Worm (Caenorhabditis elegans) whole organism, L4/young adult: ENCODE results near the gene fbxa-156.

Experiments
- W03F9.2 ChIP-seq: fragments of 150-350 bp; optimal IDR thresholded peaks from 2 replicates; lab custom pipeline; 2014; ENCODE audit warnings: missing biosample characterization, missing genetic modification characterization
- dao-5 ChIP-seq: sonication (generic microtip); optimal IDR thresholded peaks from 2 replicates; lab custom pipeline; 2016; ENCODE audit warnings: missing genotype, missing genetic modification characterization, moderate library complexity, missing compliant biosample characterization
- him-1 ChIP-seq: sonication (generic microtip); optimal IDR thresholded peaks from 2 replicates; lab custom pipeline; 2016; ENCODE audit warnings: missing genotype, missing genetic modification reagents, missing genetic modification characterization, missing compliant biosample characterization

- TF ChIP-seq him-1 (tag; lab: Kevin White, UChicago) (no peak), W03F9.2 (no peak), dao-5 (tag; lab: Kevin White, UChicago) (no peak)
Observed at ce11 chrV:17910019-17910418, 13.4 kb upstream of the fbxa-156 start, which contains the start of gene dcar-1.
